Worm (Caenorhabditis elegans): ENCODE measurements around the gene gad-1.

- TF ChIP-seq blmp-1 (tag; optimal IDR thresholded peaks at IDR 0.05) (no peak), ham-2 (GFP tag; optimal IDR thresholded peaks at IDR 0.05) (no peak), snpc-4 (tag; optimal IDR thresholded peaks at IDR 0.05) (no peak), nhr-76 (tag; optimal IDR thresholded peaks at IDR 0.05) (no peak), lsy-2 (tag; optimal IDR thresholded peaks at IDR 0.05) (no peak), ceh-39 (tag; optimal IDR thresholded peaks at IDR 0.05) (no peak), nhr-12 (tag; optimal IDR thresholded peaks at IDR 0.05) (no peak), nhr-28 (tag; optimal IDR thresholded peaks at IDR 0.05) (no peak), lin-32 (GFP tag; optimal IDR thresholded peaks at IDR 0.05) (no peak), sptf-1 (tag; optimal IDR thresholded peaks at IDR 0.05) (no peak), unc-39 (tag; optimal IDR thresholded peaks at IDR 0.05) (no peak)
Measured at ce11 chrV:6426843-6427242, 6.5 kb downstream of the gad-1 start, which contains the start of gene atp-4.

Measured in whole organism, mixed stage, embryonic.